Worm (Caenorhabditis elegans): ENCODE data around the gene T12A7.6.

Gene T12A7.6

DNA sequence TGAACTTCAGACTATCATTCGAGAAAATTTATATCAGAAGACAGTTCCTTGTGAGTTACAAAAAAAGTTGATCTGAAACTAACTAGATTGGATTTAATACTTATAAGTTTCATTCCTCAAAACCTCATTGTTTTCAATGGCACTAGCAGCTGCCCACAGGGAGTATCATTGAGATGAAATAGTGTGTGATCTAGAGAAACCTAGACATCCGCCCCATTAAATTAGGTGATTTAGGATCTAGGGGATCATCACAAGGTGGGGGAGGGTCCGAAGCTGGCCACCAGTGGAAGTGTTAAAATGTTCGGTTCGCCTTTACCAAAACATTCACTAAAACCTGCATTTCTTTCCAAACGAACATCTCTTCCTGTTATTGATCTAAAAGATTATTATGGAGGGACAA lies 32.6 kb upstream of the T12A7.6 start:
- TF ChIP-seq ceh-13 (GFP tag; optimal IDR thresholded peaks at IDR 0.05), result no peak
- no peak for TF ChIP-seq ama-1 (optimal IDR thresholded peaks at IDR 0.05)
- TF ChIP-seq tbx-37 (GFP tag; conservative IDR thresholded peaks at IDR 0.05), result no peak
- TF ChIP-seq aly-1 (tag; optimal IDR thresholded peaks at IDR 0.05), result no peak
- no peak for TF ChIP-seq ets-7 (tag; optimal IDR thresholded peaks at IDR 0.05)
- TF ChIP-seq tra-4 (tag; optimal IDR thresholded peaks at IDR 0.05), result no peak
- no peak for TF ChIP-seq hmbx-1 (tag; optimal IDR thresholded peaks at IDR 0.05)
- TF ChIP-seq pes-1 (GFP tag; IDR thresholded peaks at IDR 0.05), result no peak
- TF ChIP-seq scrt-1 (GFP tag; IDR thresholded peaks at IDR 0.05), result no peak

DNA sequence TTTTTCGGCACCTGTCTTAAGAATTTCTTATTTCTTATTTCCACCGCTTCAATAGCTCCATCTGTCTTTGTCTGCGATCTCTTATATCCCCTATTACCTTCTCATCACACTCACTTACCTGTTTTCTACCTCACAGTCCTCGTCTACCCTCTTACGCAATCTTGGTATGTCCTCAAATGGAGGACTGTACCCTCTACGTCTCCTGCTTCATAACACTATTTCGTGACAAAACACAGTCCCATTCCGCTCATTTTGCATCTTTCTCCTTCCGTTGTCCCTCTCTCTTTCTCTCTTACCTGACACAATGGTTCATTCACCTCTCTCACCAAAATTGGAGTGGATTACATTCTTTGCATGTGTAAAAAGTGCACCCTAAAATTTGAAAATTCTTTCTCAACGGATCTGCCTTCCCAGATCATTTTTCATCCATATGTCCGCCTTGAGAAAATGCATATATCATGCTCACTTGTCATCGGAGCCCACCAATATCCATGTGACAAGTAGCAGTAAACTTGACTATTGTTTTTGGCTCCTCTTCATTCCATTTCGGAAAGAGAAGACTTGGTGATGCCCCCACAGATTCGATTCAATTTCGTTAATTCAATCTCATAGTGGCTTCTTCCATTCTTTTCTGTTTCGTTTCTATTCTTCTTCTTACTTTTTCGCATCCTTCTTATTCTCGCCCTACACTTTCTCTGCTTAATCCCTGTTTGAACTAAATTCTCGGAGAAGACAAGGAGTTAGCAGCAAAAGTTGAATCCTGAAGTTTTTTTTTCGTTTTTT lies 31.7 kb upstream of the T12A7.6 start:
- peak; percentile 52 for TF ChIP-seq aly-1 (tag; optimal IDR thresholded peaks at IDR 0.05)
- TF ChIP-seq B0310.2 (tag; optimal IDR thresholded peaks at IDR 0.05), result peak; percentile 82
- TF ChIP-seq flt-1 (GFP tag; IDR thresholded peaks at IDR 0.05), result no peak
- no peak for TF ChIP-seq pes-1 (GFP tag; IDR thresholded peaks at IDR 0.05)
- peak; percentile 13 for TF ChIP-seq hmg-4 (GFP tag; optimal IDR thresholded peaks at IDR 0.05)
- TF ChIP-seq ets-7 (tag; optimal IDR thresholded peaks at IDR 0.05), result peak; percentile 31

DNA sequence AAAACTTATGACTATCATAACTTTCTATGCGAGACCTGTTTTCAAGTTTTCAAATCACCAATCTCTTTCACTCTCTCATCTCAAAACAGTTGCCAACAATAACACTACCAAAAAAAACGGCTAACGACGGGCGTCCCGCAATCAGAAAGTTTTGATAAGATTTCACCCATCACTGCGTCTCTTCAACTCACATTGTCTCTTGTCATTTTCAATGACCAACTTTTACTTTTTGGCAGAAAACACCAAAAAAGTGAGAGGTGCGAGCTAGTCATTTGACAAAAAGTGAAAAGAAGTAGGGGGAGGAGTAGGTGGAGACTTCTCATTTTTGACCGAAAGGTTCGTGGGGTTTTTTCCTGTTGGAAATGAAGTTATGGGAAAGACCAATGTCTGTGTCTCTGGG lies 30.4 kb upstream of the T12A7.6 start:
- TF ChIP-seq hnd-1 (tag; optimal IDR thresholded peaks at IDR 0.05), result no peak
- TF ChIP-seq ceh-13 (GFP tag; optimal IDR thresholded peaks at IDR 0.05), result no peak
- no peak for TF ChIP-seq ceh-36 (tag; optimal IDR thresholded peaks at IDR 0.05)
- TF ChIP-seq tra-4 (tag; optimal IDR thresholded peaks at IDR 0.05), result no peak
- TF ChIP-seq F13C5.2 (tag; optimal IDR thresholded peaks at IDR 0.05), result no peak

DNA sequence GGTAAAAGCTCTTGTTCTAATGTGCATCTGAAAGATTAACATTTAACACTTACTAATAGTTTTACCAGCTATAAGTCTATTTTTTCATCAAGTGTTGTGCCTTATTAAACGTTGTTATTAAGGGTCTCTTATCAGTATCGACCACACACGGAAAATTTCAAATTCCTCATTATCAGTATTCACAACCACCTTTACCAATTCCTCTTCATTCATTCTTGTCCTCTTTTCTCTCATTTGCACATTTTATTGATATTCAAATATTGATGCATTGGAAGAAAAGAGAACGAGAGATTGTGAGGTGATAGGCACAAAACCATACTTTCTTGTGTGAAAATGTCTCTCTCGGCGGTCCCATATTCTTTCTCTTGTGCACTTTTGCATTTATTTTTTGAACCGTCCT lies 27.1 kb upstream of the T12A7.6 start:
- TF ChIP-seq ceh-13 (GFP tag; optimal IDR thresholded peaks at IDR 0.05) (no peak), hmbx-1 (tag; optimal IDR thresholded peaks at IDR 0.05) (no peak)

DNA sequence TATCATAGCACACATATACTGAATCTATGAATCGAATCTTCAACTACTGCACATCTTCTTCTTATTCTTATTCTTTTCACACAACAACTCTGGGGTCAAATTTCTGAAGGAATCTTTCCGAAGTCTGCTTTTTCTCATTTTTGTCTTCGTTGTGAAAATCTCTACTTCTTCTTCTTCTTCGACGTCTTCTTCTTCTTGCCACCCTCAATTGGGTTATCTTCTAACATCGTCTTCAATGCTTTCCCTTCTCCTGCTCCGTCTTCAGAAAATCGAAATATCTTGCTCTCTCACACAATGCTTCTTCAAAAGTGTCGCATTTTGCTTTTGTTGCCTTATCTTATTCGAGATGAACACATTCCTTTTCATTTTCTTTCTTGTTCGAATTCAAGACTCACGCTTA lies 25.8 kb upstream of the T12A7.6 start:
- no peak for TF ChIP-seq pes-1 (GFP tag; IDR thresholded peaks at IDR 0.05)
- no peak for TF ChIP-seq tra-4 (tag; optimal IDR thresholded peaks at IDR 0.05)
- no peak for TF ChIP-seq ama-1 (optimal IDR thresholded peaks at IDR 0.05)
- TF ChIP-seq ceh-13 (GFP tag; optimal IDR thresholded peaks at IDR 0.05), result no peak
- TF ChIP-seq sea-1 (GFP tag; conservative IDR thresholded peaks at IDR 0.05), result no peak
- TF ChIP-seq ceh-36 (tag; optimal IDR thresholded peaks at IDR 0.05), result no peak
- no peak for TF ChIP-seq ets-7 (tag; optimal IDR thresholded peaks at IDR 0.05)
- TF ChIP-seq tbx-11 (GFP tag; IDR thresholded peaks at IDR 0.05), result no peak
- TF ChIP-seq B0310.2 (tag; optimal IDR thresholded peaks at IDR 0.05), result no peak
- TF ChIP-seq scrt-1 (GFP tag; IDR thresholded peaks at IDR 0.05), result no peak

DNA sequence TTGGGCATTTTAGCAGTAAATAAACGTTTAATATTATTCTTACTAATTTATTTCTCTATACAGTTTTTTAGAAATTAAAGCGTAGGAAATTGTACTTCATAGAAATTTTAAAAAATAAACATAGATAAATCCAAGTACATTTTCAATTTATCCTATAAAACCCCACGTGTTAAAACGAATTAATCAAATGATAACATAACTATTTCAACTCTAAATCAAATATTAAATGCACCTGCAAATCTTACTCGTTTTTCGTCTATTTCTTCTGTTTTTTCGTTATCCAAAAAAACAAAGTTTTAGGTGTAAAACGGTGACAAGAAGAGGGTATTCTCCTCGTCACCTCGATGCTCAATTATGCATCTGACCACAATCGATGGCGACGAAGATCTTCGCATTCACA lies 14.0 kb upstream of the T12A7.6 start, which contains the start of gene K01A6.6:
TSS of gene K01A6.6 (plus strand) at position 301 of the 400 bp plus-strand sequence.
- TF ChIP-seq pes-1 (GFP tag; IDR thresholded peaks at IDR 0.05), result no peak
- no peak for TF ChIP-seq tbx-37 (GFP tag; conservative IDR thresholded peaks at IDR 0.05)
- TF ChIP-seq ceh-13 (GFP tag; optimal IDR thresholded peaks at IDR 0.05), result no peak
- TF ChIP-seq F13C5.2 (tag; optimal IDR thresholded peaks at IDR 0.05), result no peak
- TF ChIP-seq scrt-1 (GFP tag; IDR thresholded peaks at IDR 0.05), result no peak
- TF ChIP-seq tbx-11 (GFP tag; IDR thresholded peaks at IDR 0.05), result no peak
- TF ChIP-seq B0310.2 (tag; optimal IDR thresholded peaks at IDR 0.05), result no peak
- no peak for TF ChIP-seq ama-1 (optimal IDR thresholded peaks at IDR 0.05)
- no peak for TF ChIP-seq hnd-1 (tag; optimal IDR thresholded peaks at IDR 0.05)
- TF ChIP-seq ets-7 (tag; optimal IDR thresholded peaks at IDR 0.05), result no peak
- no peak for TF ChIP-seq flt-1 (GFP tag; IDR thresholded peaks at IDR 0.05)
- no peak for TF ChIP-seq hmbx-1 (tag; optimal IDR thresholded peaks at IDR 0.05)
- no peak for TF ChIP-seq aly-1 (tag; optimal IDR thresholded peaks at IDR 0.05)
- no peak for TF ChIP-seq sea-1 (GFP tag; conservative IDR thresholded peaks at IDR 0.05)
- no peak for TF ChIP-seq ceh-36 (tag; optimal IDR thresholded peaks at IDR 0.05)
- TF ChIP-seq tra-4 (tag; optimal IDR thresholded peaks at IDR 0.05), result no peak
- TF ChIP-seq hmg-4 (GFP tag; optimal IDR thresholded peaks at IDR 0.05), result no peak

DNA sequence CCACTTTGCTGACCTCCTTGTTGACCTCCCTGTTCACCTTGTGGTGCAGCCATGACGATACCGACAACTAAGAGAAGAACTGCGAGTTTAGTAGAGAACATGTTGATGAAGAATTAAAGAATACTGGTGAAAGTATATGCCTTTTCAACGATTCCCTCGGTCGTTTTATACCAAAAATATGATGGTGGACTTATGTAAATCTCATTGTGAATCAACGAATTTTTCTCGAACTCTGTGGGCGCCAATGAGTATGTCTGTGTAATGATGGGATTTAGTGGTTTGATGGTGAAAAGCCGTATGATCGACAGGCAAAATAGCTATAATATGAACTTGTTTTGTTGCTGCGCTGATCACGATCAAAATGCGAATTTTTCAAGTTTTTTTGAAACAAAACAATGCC lies 11.8 kb upstream of the T12A7.6 start, which contains the start of gene K01A6.8:
TSS of gene K01A6.8 (minus strand) at position 101 of the 400 bp plus-strand sequence.
- TF ChIP-seq sea-1 (GFP tag; conservative IDR thresholded peaks at IDR 0.05) (no peak), scrt-1 (GFP tag; IDR thresholded peaks at IDR 0.05) (no peak), pes-1 (GFP tag; IDR thresholded peaks at IDR 0.05) (no peak), ceh-36 (tag; optimal IDR thresholded peaks at IDR 0.05) (no peak), hmg-4 (GFP tag; optimal IDR thresholded peaks at IDR 0.05) (no peak), ets-7 (tag; optimal IDR thresholded peaks at IDR 0.05) (no peak), tbx-11 (GFP tag; IDR thresholded peaks at IDR 0.05) (no peak), ama-1 (optimal IDR thresholded peaks at IDR 0.05) (no peak), tbx-37 (GFP tag; conservative IDR thresholded peaks at IDR 0.05) (no peak), aly-1 (tag; optimal IDR thresholded peaks at IDR 0.05) (no peak), hnd-1 (tag; optimal IDR thresholded peaks at IDR 0.05) (no peak), hmbx-1 (tag; optimal IDR thresholded peaks at IDR 0.05) (no peak), flt-1 (GFP tag; IDR thresholded peaks at IDR 0.05) (no peak), tra-4 (tag; optimal IDR thresholded peaks at IDR 0.05) (no peak), ceh-13 (GFP tag; optimal IDR thresholded peaks at IDR 0.05) (no peak)

DNA sequence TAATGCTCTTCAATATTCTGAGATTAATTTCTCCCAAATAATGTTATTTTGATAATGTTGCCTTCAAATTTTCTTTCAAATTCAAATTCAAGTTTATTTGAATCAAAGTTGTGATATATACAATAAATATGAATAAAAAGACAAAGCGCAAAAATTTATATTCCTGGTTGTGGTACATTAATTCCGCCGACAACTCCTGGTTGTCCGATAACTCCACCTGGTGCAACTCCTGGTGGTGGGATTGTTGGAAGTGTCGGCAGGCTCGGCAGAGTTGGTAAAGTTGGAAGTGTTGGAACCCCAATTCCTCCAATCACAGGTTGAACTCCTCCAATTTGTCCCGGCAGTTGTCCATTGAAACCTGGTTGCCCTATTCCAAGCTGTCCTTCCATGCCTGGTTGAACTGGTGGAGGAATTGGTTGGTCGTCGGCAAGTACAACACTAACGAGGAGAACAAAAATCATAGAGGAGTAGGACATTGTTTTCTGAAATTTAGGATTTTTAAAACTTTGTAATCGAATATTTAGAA lies 10.9 kb upstream of the T12A7.6 start, which contains the start of gene K01A6.7:
TSS of gene K01A6.7 (minus strand) at position 476 of the 526 bp plus-strand sequence.
- TF ChIP-seq ceh-13 (GFP tag; optimal IDR thresholded peaks at IDR 0.05), result no peak
- TF ChIP-seq F13C5.2 (tag; optimal IDR thresholded peaks at IDR 0.05), result no peak
- no peak for TF ChIP-seq ets-7 (tag; optimal IDR thresholded peaks at IDR 0.05)
- no peak for TF ChIP-seq ceh-36 (tag; optimal IDR thresholded peaks at IDR 0.05)
- TF ChIP-seq hnd-1 (tag; optimal IDR thresholded peaks at IDR 0.05), result no peak
- no peak for TF ChIP-seq ama-1 (optimal IDR thresholded peaks at IDR 0.05)
- TF ChIP-seq tra-4 (tag; optimal IDR thresholded peaks at IDR 0.05), result no peak
- no peak for TF ChIP-seq pes-1 (GFP tag; IDR thresholded peaks at IDR 0.05)
- no peak for TF ChIP-seq tbx-37 (GFP tag; conservative IDR thresholded peaks at IDR 0.05)
- TF ChIP-seq aly-1 (tag; optimal IDR thresholded peaks at IDR 0.05), result no peak
- no peak for TF ChIP-seq sea-1 (GFP tag; conservative IDR thresholded peaks at IDR 0.05)
- no peak for TF ChIP-seq B0310.2 (tag; optimal IDR thresholded peaks at IDR 0.05)
- TF ChIP-seq hmbx-1 (tag; optimal IDR thresholded peaks at IDR 0.05), result no peak
- TF ChIP-seq hmg-4 (GFP tag; optimal IDR thresholded peaks at IDR 0.05), result no peak
- TF ChIP-seq flt-1 (GFP tag; IDR thresholded peaks at IDR 0.05), result no peak
